Worm (Caenorhabditis elegans) whole organism, L1 larva: ENCODE measurements around the gene C45G9.5.

Source experiments
- alr-1 ChIP-seq: fragments of 200-800 bp; sonication (Bioruptor generic); optimal IDR thresholded peaks from 2 replicates; lab custom pipeline; 2018; ENCODE audit warnings: borderline replicate concordance, mild to moderate bottlenecking, missing genetic modification characterization, missing compliant biosample characterization
- blmp-1 ChIP-seq: fragments of 150-350 bp; optimal IDR thresholded peaks from 2 replicates; lab custom pipeline; 2014; ENCODE audit warnings: missing biosample characterization, missing genetic modification characterization
- ceh-82 ChIP-seq, 3 experiments: fragments of 150-350 bp in 1 of 3; sonication (generic microtip) in 2 of 3; optimal IDR thresholded peaks; 2 replicates each; lab custom pipeline; 2014 to 2017; ENCODE audit warnings: missing biosample characterization in 3 of 3, missing genetic modification characterization in 3 of 3
- fos-1 ChIP-seq: fragments of 150-350 bp; optimal IDR thresholded peaks from 2 replicates; lab custom pipeline; 2014; ENCODE audit warnings: missing biosample characterization, missing genetic modification characterization
- hlh-17 ChIP-seq: fragments of 200-800 bp; sonication (Bioruptor generic); optimal IDR thresholded peaks from 2 replicates; lab custom pipeline; 2018; ENCODE audit warnings: missing genetic modification characterization, mild to moderate bottlenecking, missing compliant biosample characterization, moderate library complexity, borderline replicate concordance
- jun-1 ChIP-seq: fragments of 150-350 bp; optimal IDR thresholded peaks from 2 replicates; lab custom pipeline; 2014; ENCODE audit warnings: missing biosample characterization, missing genetic modification reagents, missing genetic modification characterization
- nhr-11 ChIP-seq: fragments of 150-350 bp; optimal IDR thresholded peaks from 2 replicates; lab custom pipeline; 2014; ENCODE audit warnings: missing biosample characterization, missing genetic modification characterization
- nhr-28 ChIP-seq: fragments of 150-350 bp; optimal IDR thresholded peaks from 2 replicates; lab custom pipeline; 2014; ENCODE audit warnings: missing biosample characterization, missing genetic modification characterization
- pag-3 ChIP-seq: sonication (generic microtip); optimal IDR thresholded peaks from 2 replicates; lab custom pipeline; 2017; ENCODE audit warnings: missing genetic modification characterization, mild to moderate bottlenecking, missing compliant biosample characterization, antibody characterized with exemption, borderline replicate concordance; ENCODE audit not compliant: insufficient read depth
- pqm-1 ChIP-seq: sonication (generic microtip); optimal IDR thresholded peaks from 3 replicates; lab custom pipeline; 2017; ENCODE audit warnings: missing biosample characterization, missing genetic modification characterization
- snpc-4 ChIP-seq: fragments of 150-350 bp; optimal IDR thresholded peaks from 2 replicates; lab custom pipeline; 2014; ENCODE audit warnings: missing biosample characterization, missing genetic modification characterization
- unc-62 ChIP-seq: fragments of 150-350 bp; optimal IDR thresholded peaks from 2 replicates; lab custom pipeline; 2014; ENCODE audit warnings: missing biosample characterization, missing genetic modification reagents, missing genetic modification characterization
- unc-86 ChIP-seq: sonication (generic microtip); optimal IDR thresholded peaks from 2 replicates; lab custom pipeline; 2016; ENCODE audit warnings: missing genetic modification characterization, missing compliant biosample characterization
- ztf-11 ChIP-seq, 2 experiments: sonication (generic microtip); optimal IDR thresholded peaks; 2 replicates each; lab custom pipeline; 2016 to 2017; ENCODE audit warnings: missing genetic modification characterization in 2 of 2, missing biosample characterization in 1 of 2, missing compliant biosample characterization in 1 of 2

ce11 chrIII:5047175-5047574 is 742 bp upstream of the C45G9.5 start, which contains the start of gene txbp-3:
- TF ChIP-seq snpc-4 (no peak), fos-1 (tag; lab: Kevin White, UChicago) (no peak), unc-86 (no peak), jun-1 (tag; lab: Kevin White, UChicago) (no peak), ztf-11 (tag; optimal IDR thresholded peaks at IDR 0.05; lab: Kevin White, UChicago) (no peak), pag-3 (tag; lab: Kevin White, UChicago) (no peak), unc-62 (GFP tag; lab: Kevin White, UChicago) (no peak), ceh-82 (tag; optimal IDR thresholded peaks at IDR 0.05; lab: Kevin White, UChicago) (no peak), blmp-1 (peak; percentile 38), alr-1 (no peak), nhr-28 (tag; lab: Kevin White, UChicago) (no peak), pqm-1 (no peak), nhr-11 (tag; lab: Kevin White, UChicago) (no peak), hlh-17 (GFP tag; lab: Kevin White, UChicago) (no peak)
